Worm (Caenorhabditis elegans) whole organism, midembryonic: Measurements from ENCODE around the gene K01D12.7.

Experiments used
- T22C8.4 ChIP-seq: fragments of 200-800 bp; sonication (Bioruptor generic); IDR thresholded peaks from 2 replicates; pipeline ENCODE4 v1.3.6; 2022; ENCODE audit warnings: missing genetic modification characterization, missing compliant biosample characterization
- cog-1 ChIP-seq: sonication (generic microtip); optimal IDR thresholded peaks from 2 replicates; lab custom pipeline; 2016; ENCODE audit warnings: missing genetic modification characterization, missing compliant biosample characterization
- flt-1 ChIP-seq: fragments of 200-800 bp; sonication (Bioruptor generic); IDR thresholded peaks from 2 replicates; pipeline ENCODE4 v1.3.6; 2022; ENCODE audit warnings: missing genetic modification characterization, missing compliant biosample characterization
- klf-2 ChIP-seq: fragments of 200-800 bp; sonication (Bioruptor generic); conservative IDR thresholded peaks from 2 replicates; pipeline ENCODE4 v1.3.6; 2022; ENCODE audit warnings: missing genetic modification reagents, missing genetic modification characterization, missing compliant biosample characterization
- med-1 ChIP-seq: sonication (generic microtip); optimal IDR thresholded peaks from 2 replicates; lab custom pipeline; 2017; ENCODE audit warnings: missing genetic modification characterization, mild to moderate bottlenecking, missing compliant biosample characterization, antibody characterized with exemption, missing genetic modification reagents; ENCODE audit not compliant: insufficient read depth
- ref-1 ChIP-seq: fragments of 200-800 bp; sonication (Bioruptor generic); conservative IDR thresholded peaks from 2 replicates; pipeline ENCODE4 v1.3.6; 2022; ENCODE audit warnings: missing genetic modification reagents, missing genetic modification characterization, missing compliant biosample characterization
- tab-1 ChIP-seq: fragments of 200-800 bp; sonication (Bioruptor generic); IDR thresholded peaks from 2 replicates; pipeline ENCODE4 v1.3.6; 2022; ENCODE audit warnings: missing genetic modification characterization, missing compliant biosample characterization
- ztf-23 ChIP-seq: fragments of 200-800 bp; sonication (Bioruptor generic); IDR thresholded peaks from 2 replicates; pipeline ENCODE4 v1.3.6; 2022; ENCODE audit warnings: missing genetic modification reagents, missing genetic modification characterization, missing compliant biosample characterization
- ztf-29 ChIP-seq: fragments of 200-800 bp; sonication (Bioruptor generic); IDR thresholded peaks from 2 replicates; pipeline ENCODE4 v1.3.6; 2022; ENCODE audit warnings: missing genetic modification reagents, missing genetic modification characterization, missing compliant biosample characterization

Gene K01D12.7

ce11 chrV:12354193-12354830 is 47.0 kb downstream of the K01D12.7 start:
- TF ChIP-seq klf-2 (GFP tag; lab: Robert Waterston, UW) (no peak), flt-1 (GFP tag; lab: Robert Waterston, UW) (peak; percentile 54; the same call in 1 of the 2 replicates)

- TF ChIP-seq klf-2 (GFP tag; lab: Robert Waterston, UW) (no peak), ztf-29 (peak; percentile 12; the same call in 1 of the 2 replicates), flt-1 (GFP tag; lab: Robert Waterston, UW) (no peak; the same call in 1 of the 2 replicates), ref-1 (GFP tag; lab: Robert Waterston, UW) (no peak), ztf-23 (GFP tag; lab: Robert Waterston, UW) (no peak), T22C8.4 (peak; percentile 43; the same call in 1 of the 2 replicates), med-1 (GFP tag; lab: Kevin White, UChicago) (no peak)
Measured at ce11 chrV:12353505-12353904, 47.8 kb downstream of the K01D12.7 start.

ce11 chrV:12352881-12353280 is 48.4 kb downstream of the K01D12.7 start:
- TF ChIP-seq T22C8.4 (no peak; the same call in 1 of the 2 replicates), cog-1 (no peak), ztf-23 (GFP tag; lab: Robert Waterston, UW) (no peak), ztf-29 (no peak), med-1 (GFP tag; lab: Kevin White, UChicago) (no peak), klf-2 (GFP tag; lab: Robert Waterston, UW) (no peak), ref-1 (GFP tag; lab: Robert Waterston, UW) (no peak), flt-1 (GFP tag; lab: Robert Waterston, UW) (no peak), tab-1 (GFP tag; lab: Robert Waterston, UW) (no peak)

ce11 chrV:12352445-12352844 is 48.8 kb downstream of the K01D12.7 start, which contains the start of gene sqt-3:
Gene sqt-3, plus strand, starts transcription at chrV:12352745.
- TF ChIP-seq flt-1 (GFP tag; lab: Robert Waterston, UW) = no peak
- no peak for TF ChIP-seq klf-2 (GFP tag; lab: Robert Waterston, UW)
- no peak for TF ChIP-seq med-1 (GFP tag; lab: Kevin White, UChicago)
- TF ChIP-seq T22C8.4 = no peak
- no peak for TF ChIP-seq cog-1
- no peak for TF ChIP-seq ref-1 (GFP tag; lab: Robert Waterston, UW)
- no peak for TF ChIP-seq ztf-29
- TF ChIP-seq ztf-23 (GFP tag; lab: Robert Waterston, UW) = no peak
- TF ChIP-seq tab-1 (GFP tag; lab: Robert Waterston, UW) = no peak

ce11 chrV:12351842-12352241 is 49.4 kb downstream of the K01D12.7 start:
- TF ChIP-seq flt-1 (GFP tag; lab: Robert Waterston, UW) (no peak), T22C8.4 (no peak), klf-2 (GFP tag; lab: Robert Waterston, UW) (no peak), ztf-29 (no peak), cog-1 (no peak), med-1 (GFP tag; lab: Kevin White, UChicago) (no peak), ref-1 (GFP tag; lab: Robert Waterston, UW) (no peak), tab-1 (GFP tag; lab: Robert Waterston, UW) (no peak), ztf-23 (GFP tag; lab: Robert Waterston, UW) (no peak)
